Worm (Caenorhabditis elegans) whole organism, late embryonic: ENCODE measurements around the gene B0334.5.

ENCODE experiments used
- C08G9.2 ChIP-seq: sonication (generic microtip); optimal IDR thresholded peaks from 2 replicates; lab custom pipeline; 2016; ENCODE audit warnings: mild to moderate bottlenecking, missing genetic modification characterization, moderate library complexity, missing compliant biosample characterization
- F13H6.1 ChIP-seq: sonication (generic microtip); optimal IDR thresholded peaks from 2 replicates; lab custom pipeline; 2016; ENCODE audit warnings: missing genetic modification characterization, missing compliant biosample characterization
- K02D7.2 ChIP-seq: sonication (generic microtip); optimal IDR thresholded peaks from 2 replicates; lab custom pipeline; 2017; ENCODE audit warnings: mild to moderate bottlenecking, missing genetic modification characterization, missing compliant biosample characterization
- K09A11.1 ChIP-seq: sonication (generic microtip); optimal IDR thresholded peaks from 2 replicates; lab custom pipeline; 2017; ENCODE audit warnings: antibody characterized with exemption, mild to moderate bottlenecking, missing genetic modification characterization, missing compliant biosample characterization; ENCODE audit not compliant: insufficient read depth
- T23F11.4 ChIP-seq: fragments of 200-800 bp; sonication (Bioruptor generic); optimal IDR thresholded peaks from 2 replicates; lab custom pipeline; 2018; ENCODE audit warnings: mild to moderate bottlenecking, missing genetic modification characterization, missing compliant biosample characterization
- Y22D7AL.16 ChIP-seq: sonication (generic microtip); optimal IDR thresholded peaks from 2 replicates; lab custom pipeline; 2016; ENCODE audit warnings: missing genetic modification characterization, missing compliant biosample characterization
- ama-1 ChIP-seq: fragments of 150-350 bp; optimal IDR thresholded peaks from 2 replicates; lab custom pipeline; 2014
- ceh-18 ChIP-seq: sonication (generic microtip); optimal IDR thresholded peaks from 2 replicates; lab custom pipeline; 2016; ENCODE audit warnings: missing genetic modification characterization, missing compliant biosample characterization
- ceh-19 ChIP-seq: fragments of 200-800 bp; sonication (Bioruptor generic); optimal IDR thresholded peaks from 2 replicates; lab custom pipeline; 2018; ENCODE audit warnings: mild to moderate bottlenecking, missing genetic modification characterization, missing compliant biosample characterization
- ceh-22 ChIP-seq: sonication (generic microtip); optimal IDR thresholded peaks from 2 replicates; lab custom pipeline; 2017; ENCODE audit warnings: missing biosample characterization, missing genetic modification characterization
- ceh-30 ChIP-seq: fragments of 150-350 bp; optimal IDR thresholded peaks from 2 replicates; lab custom pipeline; 2014; ENCODE audit warnings: missing biosample characterization, missing genetic modification characterization
- ceh-31 ChIP-seq: sonication (generic microtip); optimal IDR thresholded peaks from 2 replicates; lab custom pipeline; 2016; ENCODE audit warnings: missing genetic modification characterization, missing compliant biosample characterization
- ceh-34 ChIP-seq: sonication (generic microtip); optimal IDR thresholded peaks from 2 replicates; lab custom pipeline; 2016; ENCODE audit warnings: mild to moderate bottlenecking, missing genetic modification characterization, missing compliant biosample characterization
- ceh-45 ChIP-seq: fragments of 200-800 bp; sonication (Bioruptor generic); IDR thresholded peaks from 2 replicates; pipeline ENCODE4 v1.3.6; 2022; ENCODE audit warnings: missing genetic modification reagents, missing genetic modification characterization, missing compliant biosample characterization
- ceh-48 ChIP-seq: sonication (generic microtip); optimal IDR thresholded peaks from 2 replicates; lab custom pipeline; 2016; ENCODE audit warnings: missing genetic modification characterization, inconsistent platforms, missing compliant biosample characterization
- ceh-6 ChIP-seq: fragments of 200-800 bp; sonication (Bioruptor generic); optimal IDR thresholded peaks from 2 replicates; lab custom pipeline; 2018; ENCODE audit warnings: mild to moderate bottlenecking, missing genetic modification characterization, missing compliant biosample characterization
- ceh-9 ChIP-seq: sonication (generic microtip); optimal IDR thresholded peaks from 2 replicates; lab custom pipeline; 2016; ENCODE audit warnings: mild to moderate bottlenecking, missing genetic modification characterization, inconsistent platforms, missing compliant biosample characterization
- che-1 ChIP-seq: sonication (generic microtip); optimal IDR thresholded peaks from 2 replicates; lab custom pipeline; 2016; ENCODE audit warnings: mild to moderate bottlenecking, missing genetic modification characterization, missing compliant biosample characterization
- dmd-4 ChIP-seq: sonication (generic microtip); optimal IDR thresholded peaks from 2 replicates; lab custom pipeline; 2016; ENCODE audit warnings: borderline replicate concordance, missing genetic modification characterization, missing compliant biosample characterization
- dve-1 ChIP-seq: sonication (generic microtip); optimal IDR thresholded peaks from 2 replicates; lab custom pipeline; 2017; ENCODE audit warnings: antibody characterized with exemption, mild to moderate bottlenecking, missing genetic modification characterization, missing compliant biosample characterization
- elt-2 ChIP-seq: sonication (generic microtip); optimal IDR thresholded peaks from 2 replicates; lab custom pipeline; 2016; ENCODE audit warnings: missing genetic modification reagents, missing genetic modification characterization, missing compliant biosample characterization
- eyg-1 ChIP-seq: sonication (generic microtip); optimal IDR thresholded peaks from 2 replicates; lab custom pipeline; 2016; ENCODE audit warnings: missing genotype, missing genetic modification characterization, missing compliant biosample characterization
- fkh-10 ChIP-seq: fragments of 150-350 bp; optimal IDR thresholded peaks from 2 replicates; lab custom pipeline; 2014; ENCODE audit warnings: missing biosample characterization, missing genetic modification reagents, missing genetic modification characterization
- fkh-6 ChIP-seq: sonication (generic microtip); optimal IDR thresholded peaks from 2 replicates; lab custom pipeline; 2016; ENCODE audit warnings: missing genetic modification characterization, missing compliant biosample characterization
- gmeb-2 ChIP-seq: sonication (generic microtip); optimal IDR thresholded peaks from 2 replicates; lab custom pipeline; 2016; ENCODE audit warnings: missing genetic modification characterization, inconsistent platforms, missing compliant biosample characterization
- hlh-13 ChIP-seq: fragments of 200-800 bp; sonication (Bioruptor generic); optimal IDR thresholded peaks from 2 replicates; lab custom pipeline; 2018; ENCODE audit warnings: mild to moderate bottlenecking, missing genetic modification characterization, missing compliant biosample characterization
- hlh-15 ChIP-seq: sonication (generic microtip); optimal IDR thresholded peaks from 2 replicates; lab custom pipeline; 2016; ENCODE audit warnings: missing genetic modification characterization, missing compliant biosample characterization
- hlh-30 ChIP-seq: sonication (generic microtip); optimal IDR thresholded peaks from 2 replicates; lab custom pipeline; 2017; ENCODE audit warnings: antibody characterized with exemption, missing genetic modification characterization, missing compliant biosample characterization; ENCODE audit not compliant: insufficient read depth
- hlh-6 ChIP-seq: sonication (generic microtip); optimal IDR thresholded peaks from 2 replicates; lab custom pipeline; 2016; ENCODE audit warnings: missing genotype, missing genetic modification characterization, missing compliant biosample characterization
- hlh-8 ChIP-seq: sonication (generic microtip); optimal IDR thresholded peaks from 2 replicates; lab custom pipeline; 2016; ENCODE audit warnings: missing genotype, missing genetic modification characterization, missing compliant biosample characterization
- lim-6 ChIP-seq: sonication (generic microtip); optimal IDR thresholded peaks from 2 replicates; lab custom pipeline; 2016; ENCODE audit warnings: missing genetic modification characterization, missing compliant biosample characterization
- lin-11 ChIP-seq: fragments of 200-800 bp; sonication (Bioruptor generic); optimal IDR thresholded peaks from 2 replicates; lab custom pipeline; 2018; ENCODE audit warnings: mild to moderate bottlenecking, missing genetic modification characterization, missing compliant biosample characterization
- madf-2 ChIP-seq: sonication (generic microtip); optimal IDR thresholded peaks from 2 replicates; lab custom pipeline; 2017; ENCODE audit warnings: missing genetic modification characterization, missing compliant biosample characterization
- mec-3 ChIP-seq: sonication (generic microtip); optimal IDR thresholded peaks from 2 replicates; lab custom pipeline; 2016; ENCODE audit warnings: borderline replicate concordance, missing genetic modification characterization, missing compliant biosample characterization
- nfya-1 ChIP-seq: sonication (generic microtip); optimal IDR thresholded peaks from 2 replicates; lab custom pipeline; 2017; ENCODE audit warnings: missing genetic modification characterization, mild to moderate bottlenecking, missing compliant biosample characterization, antibody characterized with exemption, moderate library complexity
- nhr-232 ChIP-seq: sonication (generic microtip); optimal IDR thresholded peaks from 2 replicates; lab custom pipeline; 2016; ENCODE audit warnings: missing genetic modification characterization, missing compliant biosample characterization
- odd-2 ChIP-seq: sonication (generic microtip); optimal IDR thresholded peaks from 2 replicates; lab custom pipeline; 2017; ENCODE audit warnings: antibody characterized with exemption, mild to moderate bottlenecking, missing genetic modification characterization, missing compliant biosample characterization
- pag-3 ChIP-seq: sonication (generic microtip); optimal IDR thresholded peaks from 2 replicates; lab custom pipeline; 2016; ENCODE audit warnings: missing compliant biosample characterization, missing genetic modification characterization, borderline replicate concordance
- pat-9 ChIP-seq: fragments of 200-800 bp; sonication (Bioruptor generic); optimal IDR thresholded peaks from 2 replicates; lab custom pipeline; 2018; ENCODE audit warnings: mild to moderate bottlenecking, missing genetic modification characterization, moderate library complexity, missing compliant biosample characterization
- pax-1 ChIP-seq: fragments of 150-350 bp; optimal IDR thresholded peaks from 2 replicates; lab custom pipeline; 2014; ENCODE audit warnings: missing biosample characterization, missing genetic modification characterization
- pha-2 ChIP-seq: sonication (generic microtip); optimal IDR thresholded peaks from 2 replicates; lab custom pipeline; 2017; ENCODE audit warnings: mild to moderate bottlenecking, missing genetic modification characterization, missing compliant biosample characterization
- pha-4 ChIP-seq: fragments of 150-350 bp; optimal IDR thresholded peaks from 2 replicates; lab custom pipeline; 2018; ENCODE audit warnings: missing biosample characterization, missing genetic modification reagents, missing genetic modification characterization
- pqm-1 ChIP-seq: sonication (generic microtip); optimal IDR thresholded peaks from 2 replicates; lab custom pipeline; 2016; ENCODE audit warnings: missing genetic modification characterization, missing compliant biosample characterization
- pros-1 ChIP-seq: fragments of 150-350 bp; optimal IDR thresholded peaks from 2 replicates; lab custom pipeline; 2014; ENCODE audit warnings: missing biosample characterization, missing genetic modification reagents, missing genetic modification characterization
- ref-2 ChIP-seq: sonication (generic microtip); optimal IDR thresholded peaks from 2 replicates; lab custom pipeline; 2016; ENCODE audit warnings: missing genetic modification characterization, missing compliant biosample characterization
- rnt-1 ChIP-seq: sonication (generic microtip); optimal IDR thresholded peaks from 2 replicates; lab custom pipeline; 2016; ENCODE audit warnings: missing genetic modification characterization, missing compliant biosample characterization
- sox-2 ChIP-seq: fragments of 200-800 bp; sonication (Bioruptor generic); IDR thresholded peaks from 2 replicates; pipeline ENCODE4 v1.3.6; 2022; ENCODE audit warnings: missing genetic modification reagents, missing genetic modification characterization, missing compliant biosample characterization
- sox-4 ChIP-seq: sonication (generic microtip); optimal IDR thresholded peaks from 2 replicates; lab custom pipeline; 2017; ENCODE audit warnings: mild to moderate bottlenecking, missing genetic modification characterization, inconsistent platforms, missing compliant biosample characterization
- syd-9 ChIP-seq: sonication (generic microtip); optimal IDR thresholded peaks from 2 replicates; lab custom pipeline; 2016; ENCODE audit warnings: mild to moderate bottlenecking, missing genetic modification characterization, moderate library complexity, missing compliant biosample characterization
- tbx-2 ChIP-seq: sonication (generic microtip); optimal IDR thresholded peaks from 2 replicates; lab custom pipeline; 2016; ENCODE audit warnings: missing genetic modification characterization, missing compliant biosample characterization
- unc-42 ChIP-seq: sonication (generic microtip); optimal IDR thresholded peaks from 2 replicates; lab custom pipeline; 2016; ENCODE audit warnings: missing genotype, missing genetic modification characterization, missing compliant biosample characterization
- unc-55 ChIP-seq: sonication (generic microtip); optimal IDR thresholded peaks from 2 replicates; lab custom pipeline; 2017; ENCODE audit warnings: missing biosample characterization, missing genetic modification reagents, missing genetic modification characterization
- unc-86 ChIP-seq: sonication (generic microtip); optimal IDR thresholded peaks from 2 replicates; lab custom pipeline; 2016; ENCODE audit warnings: missing genetic modification characterization, missing compliant biosample characterization
- zip-5 ChIP-seq: sonication (generic microtip); optimal IDR thresholded peaks from 2 replicates; lab custom pipeline; 2016; ENCODE audit warnings: missing genetic modification characterization, missing compliant biosample characterization

B0334.5 gene

ce11 chrII:11537115-11537514 is 39.6 kb downstream of the B0334.5 start:
- TF ChIP-seq ceh-31 (tag; lab: Kevin White, UChicago) (peak; percentile 66), ceh-45 (GFP tag; lab: Robert Waterston, UW) (no peak), unc-42 (tag; lab: Kevin White, UChicago) (no peak), T23F11.4 (peak; percentile 5), tbx-2 (tag; lab: Kevin White, UChicago) (peak; percentile 13), rnt-1 (tag; lab: Kevin White, UChicago) (peak; percentile 49), pqm-1 (tag; lab: Kevin White, UChicago) (no peak), pax-1 (tag; lab: Kevin White, UChicago) (peak; percentile 28), ceh-6 (GFP tag; lab: Kevin White, UChicago) (peak; percentile 17), ceh-34 (peak; percentile 78), gmeb-2 (no peak), pha-4 (tag; lab: Kevin White, UChicago) (no peak), hlh-13 (GFP tag; lab: Kevin White, UChicago) (no peak), hlh-15 (tag; lab: Kevin White, UChicago) (no peak), sox-2 (GFP tag; lab: Robert Waterston, UW) (no peak), ceh-9 (no peak), unc-55 (GFP tag; lab: Kevin White, UChicago) (no peak), pha-2 (no peak), unc-86 (tag; lab: Kevin White, UChicago) (no peak), hlh-30 (tag; lab: Kevin White, UChicago) (peak; percentile 80), dve-1 (tag; lab: Kevin White, UChicago) (no peak), pag-3 (no peak), K02D7.2 (tag; lab: Kevin White, UChicago) (no peak), ceh-48 (peak; percentile 22), elt-2 (tag; lab: Kevin White, UChicago) (no peak), sox-4 (tag; lab: Kevin White, UChicago) (no peak), K09A11.1 (tag; lab: Kevin White, UChicago) (no peak), che-1 (tag; lab: Kevin White, UChicago) (no peak), lim-6 (tag; lab: Kevin White, UChicago) (no peak), nfya-1 (tag; lab: Kevin White, UChicago) (peak; percentile 45), C08G9.2 (tag; lab: Kevin White, UChicago) (peak; percentile 33), odd-2 (tag; lab: Kevin White, UChicago) (no peak), F13H6.1 (no peak), pat-9 (tag; lab: Kevin White, UChicago) (no peak), Y22D7AL.16 (tag; lab: Kevin White, UChicago) (no peak), ama-1 (lab: Kevin White, UChicago) (no peak), ceh-30 (tag; lab: Kevin White, UChicago) (no peak), hlh-8 (tag; lab: Kevin White, UChicago) (no peak), eyg-1 (tag; lab: Kevin White, UChicago) (peak; percentile 60), ceh-22 (no peak), hlh-6 (tag; lab: Kevin White, UChicago) (no peak), pros-1 (tag; lab: Kevin White, UChicago) (no peak), ref-2 (peak; percentile 52), madf-2 (no peak), ceh-18 (no peak), lin-11 (no peak), mec-3 (no peak), zip-5 (no peak), ceh-19 (GFP tag; lab: Kevin White, UChicago) (peak; percentile 58), dmd-4 (tag; lab: Kevin White, UChicago) (peak; percentile 41), syd-9 (tag; lab: Kevin White, UChicago) (peak; percentile 32), fkh-10 (GFP tag; lab: Kevin White, UChicago) (no peak), nhr-232 (tag; lab: Kevin White, UChicago) (no peak), fkh-6 (tag; lab: Kevin White, UChicago) (no peak)
